Worm (Caenorhabditis elegans) whole organism, late embryonic: ENCODE results near the gene srt-68.

ENCODE experiments used
- elt-2 ChIP-seq: sonication (generic microtip); optimal IDR thresholded peaks from 2 replicates; lab custom pipeline; 2016; ENCODE audit warnings: missing genetic modification reagents, missing genetic modification characterization, missing compliant biosample characterization
- lim-6 ChIP-seq: sonication (generic microtip); optimal IDR thresholded peaks from 2 replicates; lab custom pipeline; 2016; ENCODE audit warnings: missing genetic modification characterization, missing compliant biosample characterization
- nhr-11 ChIP-seq: fragments of 150-350 bp; optimal IDR thresholded peaks from 2 replicates; lab custom pipeline; 2014; ENCODE audit warnings: missing biosample characterization, missing genetic modification characterization
- rnt-1 ChIP-seq: sonication (generic microtip); optimal IDR thresholded peaks from 2 replicates; lab custom pipeline; 2016; ENCODE audit warnings: missing genetic modification characterization, missing compliant biosample characterization

DNA sequence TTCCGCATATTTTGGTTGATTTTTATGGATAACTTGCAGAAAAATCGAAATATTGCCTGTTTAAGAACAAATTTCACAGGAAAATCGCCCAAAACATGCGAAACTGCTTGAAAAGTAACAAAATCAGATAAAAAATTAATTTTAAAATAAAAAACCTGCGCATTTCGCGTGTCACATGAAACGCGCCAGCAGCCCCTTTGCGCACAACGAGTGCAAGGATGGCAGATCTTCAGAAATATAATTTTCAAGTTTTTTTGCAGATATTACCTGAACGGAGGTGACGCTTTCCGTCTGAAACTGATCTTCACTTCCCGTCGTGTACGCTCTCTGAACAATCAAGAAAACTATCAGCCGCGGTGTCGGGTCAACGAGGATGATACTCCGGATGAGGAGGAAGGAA lies 23.1 kb upstream of the srt-68 start:
- TF ChIP-seq nhr-11 (tag; lab: Kevin White, UChicago) (no peak), rnt-1 (tag; lab: Kevin White, UChicago) (no peak), elt-2 (no peak), lim-6 (tag; lab: Kevin White, UChicago) (no peak)
